Fruit fly (Drosophila melanogaster): ENCODE measurements around the gene ham.

DNA sequence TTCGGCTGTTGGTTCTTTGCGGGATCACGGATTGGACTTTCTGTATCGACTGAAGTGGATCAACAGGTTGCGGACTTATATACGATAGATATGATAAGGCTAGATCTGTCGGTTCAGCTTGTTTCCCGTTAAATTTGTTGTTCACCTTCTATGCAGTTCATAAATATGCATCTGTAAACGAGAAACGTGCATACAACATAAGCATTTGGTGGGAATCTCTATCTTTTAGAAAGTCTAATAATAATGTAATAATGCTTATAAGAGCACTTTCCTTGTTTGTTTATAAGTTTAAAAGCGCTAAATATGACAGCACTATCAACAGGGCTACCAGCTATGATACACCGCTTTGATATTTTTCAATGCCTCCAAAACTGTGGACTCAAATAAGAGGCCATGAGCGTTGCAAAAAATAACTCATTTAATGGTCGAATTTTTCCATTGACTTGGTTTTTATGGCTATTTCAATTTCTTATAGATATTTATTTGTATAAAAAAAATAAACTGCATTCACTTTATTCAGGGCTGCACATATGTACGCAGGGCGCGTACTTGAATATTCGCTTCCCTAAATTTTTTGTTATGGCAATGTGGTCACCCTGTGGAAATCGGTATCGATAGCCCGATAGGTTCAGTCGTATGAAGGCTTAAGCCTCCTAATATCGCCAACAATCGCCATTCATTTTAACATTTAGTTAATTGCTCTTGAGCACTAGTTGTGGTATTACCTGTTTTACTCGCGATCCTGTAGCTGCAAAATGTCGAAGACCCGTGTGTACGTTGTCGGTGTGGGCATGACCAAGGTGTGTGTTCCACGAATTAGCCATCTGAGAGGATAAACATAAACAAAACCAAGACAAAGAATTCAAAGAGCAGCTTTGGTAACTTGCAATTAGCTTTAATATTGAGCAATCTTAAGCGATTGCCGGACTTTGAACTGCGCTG, 38.2 kb upstream of the ham start, which contains the start of the genes CG17597 and ScpX:
- TF ChIP-seq kay (GFP tag; ENCODE audit: borderline replicate concordance), result no peak
- TF ChIP-seq Hr96 (GFP tag; optimal IDR thresholded peaks at IDR 0.05), result peak; percentile 59
- TF ChIP-seq CG7045 (GFP tag; optimal IDR thresholded peaks at IDR 0.05), result peak; percentile 44
- peak; percentile 34 for TF ChIP-seq CG33017 (tag; optimal IDR thresholded peaks at IDR 0.05)
- no peak for TF ChIP-seq cic (GFP tag; optimal IDR thresholded peaks at IDR 0.05)
